Fruit fly (Drosophila melanogaster) whole organism, embryonic: ENCODE measurements around the gene CG1416.

Experiments
- Abd-B ChIP-seq: fragments of 200-800 bp; sonication (Bioruptor generic); optimal IDR thresholded peaks from 2 replicates; lab custom pipeline; 2018; ENCODE audit warnings: missing biosample characterization, mild to moderate bottlenecking, missing genetic modification characterization, moderate library complexity
- B-H2 ChIP-seq: fragments of 200-800 bp; sonication (Bioruptor generic); optimal IDR thresholded peaks from 2 replicates; lab custom pipeline; 2018; ENCODE audit warnings: missing biosample characterization, mild to moderate bottlenecking, missing genetic modification characterization
- BtbVII ChIP-seq: fragments of 200-800 bp; sonication (Bioruptor generic); optimal IDR thresholded peaks from 3 replicates; lab custom pipeline; 2017; ENCODE audit warnings: missing biosample characterization, mild to moderate bottlenecking, missing genetic modification characterization
- CG10147 ChIP-seq: fragments of 200-800 bp; sonication (Bioruptor generic); optimal IDR thresholded peaks from 2 replicates; lab custom pipeline; 2019; ENCODE audit warnings: missing biosample characterization, mild to moderate bottlenecking, missing genetic modification characterization, moderate library complexity
- CG10274 ChIP-seq: fragments of 200-800 bp; sonication (Bioruptor generic); optimal IDR thresholded peaks from 3 replicates; lab custom pipeline; 2017; ENCODE audit warnings: missing biosample characterization, mild to moderate bottlenecking, missing genetic modification characterization
- CG10431 ChIP-seq: fragments of 200-800 bp; sonication (Bioruptor generic); optimal IDR thresholded peaks from 3 replicates; lab custom pipeline; 2018; ENCODE audit warnings: missing biosample characterization, mild to moderate bottlenecking, missing genetic modification characterization
- CG11398 ChIP-seq: fragments of 200-800 bp; sonication (Bioruptor generic); optimal IDR thresholded peaks from 2 replicates; lab custom pipeline; 2016; ENCODE audit warnings: missing biosample characterization, missing genetic modification characterization
- CG12219 ChIP-seq: fragments of 200-800 bp; sonication (Bioruptor generic); optimal IDR thresholded peaks from 3 replicates; lab custom pipeline; 2018; ENCODE audit warnings: missing biosample characterization, mild to moderate bottlenecking, missing genetic modification characterization
- CG13123 ChIP-seq: fragments of 200-800 bp; sonication (Bioruptor generic); optimal IDR thresholded peaks from 2 replicates; lab custom pipeline; 2016; ENCODE audit warnings: missing biosample characterization, missing genetic modification characterization
- CG13624 ChIP-seq: fragments of 200-800 bp; sonication (Bioruptor generic); optimal IDR thresholded peaks from 2 replicates; lab custom pipeline; 2016; ENCODE audit warnings: missing biosample characterization, missing genetic modification characterization
- CG14050 ChIP-seq: fragments of 200-800 bp; sonication (Bioruptor generic); IDR thresholded peaks from 3 replicates; pipeline ENCODE4 v1.3.6; 2022; ENCODE audit warnings: missing biosample characterization, missing genetic modification characterization
- CG14710 ChIP-seq: fragments of 200-800 bp; sonication (Bioruptor generic); optimal IDR thresholded peaks from 3 replicates; lab custom pipeline; 2019; ENCODE audit warnings: missing biosample characterization, mild to moderate bottlenecking, missing genetic modification characterization, moderate library complexity
- CG18262 ChIP-seq: fragments of 200-800 bp; optimal IDR thresholded peaks from 3 replicates; lab custom pipeline; 2019; ENCODE audit warnings: missing biosample characterization, mild to moderate bottlenecking, missing genetic modification characterization, moderate library complexity
- CG2116 ChIP-seq: fragments of 200-800 bp; sonication (Bioruptor generic); optimal IDR thresholded peaks from 3 replicates; lab custom pipeline; 2018; ENCODE audit warnings: missing biosample characterization, mild to moderate bottlenecking, missing genetic modification characterization
- CG2712 ChIP-seq: fragments of 200-800 bp; optimal IDR thresholded peaks from 3 replicates; lab custom pipeline; 2019; ENCODE audit warnings: missing biosample characterization, mild to moderate bottlenecking, missing genetic modification characterization, moderate library complexity
- CG2875 ChIP-seq: fragments of 200-800 bp; sonication (Bioruptor generic); optimal IDR thresholded peaks from 2 replicates; lab custom pipeline; 2017; ENCODE audit warnings: missing biosample characterization, mild to moderate bottlenecking, missing genetic modification characterization, missing genetic modification reagents
- CG3065 ChIP-seq: fragments of 200-800 bp; sonication (Bioruptor generic); optimal IDR thresholded peaks from 2 replicates; lab custom pipeline; 2016; ENCODE audit warnings: missing biosample characterization, missing genetic modification characterization
- CG34422 ChIP-seq: fragments of 200-800 bp; sonication (Bioruptor generic); IDR thresholded peaks from 3 replicates; pipeline ENCODE4 v1.3.6; 2022; ENCODE audit warnings: missing biosample characterization, missing genetic modification characterization
- CG4404 ChIP-seq: fragments of 200-800 bp; sonication (Bioruptor generic); IDR thresholded peaks from 2 replicates; pipeline ENCODE4 v1.3.6; 2022; ENCODE audit warnings: missing biosample characterization, missing genetic modification characterization
- CG4707 ChIP-seq: fragments of 200-800 bp; sonication (Bioruptor generic); optimal IDR thresholded peaks from 2 replicates; lab custom pipeline; 2018; ENCODE audit warnings: missing biosample characterization, mild to moderate bottlenecking, missing genetic modification characterization, moderate library complexity
- CG6272 ChIP-seq: fragments of 200-800 bp; sonication (Bioruptor generic); IDR thresholded peaks from 2 replicates; pipeline ENCODE4 v1.3.6; 2022; ENCODE audit warnings: missing biosample characterization, missing genetic modification characterization
- CG6654 ChIP-seq: fragments of 200-800 bp; sonication (Bioruptor generic); optimal IDR thresholded peaks from 2 replicates; lab custom pipeline; 2017; ENCODE audit warnings: missing biosample characterization, mild to moderate bottlenecking, missing genetic modification characterization
- CG9437 ChIP-seq: fragments of 200-800 bp; sonication (Bioruptor generic); optimal IDR thresholded peaks from 2 replicates; lab custom pipeline; 2018; ENCODE audit warnings: missing biosample characterization, mild to moderate bottlenecking, missing genetic modification characterization
- CG9727 ChIP-seq: fragments of 200-800 bp; sonication (Bioruptor generic); optimal IDR thresholded peaks from 3 replicates; lab custom pipeline; 2017; ENCODE audit warnings: missing biosample characterization, mild to moderate bottlenecking, missing genetic modification characterization
- CHES-1-like ChIP-seq: fragments of 200-800 bp; sonication (Bioruptor generic); optimal IDR thresholded peaks from 2 replicates; lab custom pipeline; 2016; ENCODE audit warnings: missing biosample characterization, missing genetic modification characterization
- Chrac-16 ChIP-seq: fragments of 200-800 bp; sonication (Bioruptor generic); optimal IDR thresholded peaks from 3 replicates; lab custom pipeline; 2016; ENCODE audit warnings: missing biosample characterization, missing genetic modification characterization
- Drgx ChIP-seq: fragments of 200-800 bp; sonication (Bioruptor generic); IDR thresholded peaks from 2 replicates; pipeline ENCODE4 v1.3.6; 2022; ENCODE audit warnings: missing biosample characterization, missing genetic modification characterization
- E2f2 ChIP-seq: fragments of 200-800 bp; sonication (Bioruptor generic); IDR thresholded peaks from 2 replicates; pipeline ENCODE4 v1.3.6; 2022; ENCODE audit warnings: missing biosample characterization, missing genetic modification characterization
- Fer2 ChIP-seq: fragments of 200-800 bp; sonication (Bioruptor generic); optimal IDR thresholded peaks from 2 replicates; lab custom pipeline; 2018; ENCODE audit warnings: missing biosample characterization, mild to moderate bottlenecking, missing genetic modification characterization, moderate library complexity
- HLH4C ChIP-seq: fragments of 200-800 bp; sonication (Bioruptor generic); IDR thresholded peaks from 3 replicates; pipeline ENCODE4 v1.3.6; 2022; ENCODE audit warnings: missing biosample characterization, missing genetic modification characterization; ENCODE audit not compliant: partially characterized antibody
- Lpt ChIP-seq: fragments of >200 bp; optimal IDR thresholded peaks from 2 replicates; lab custom pipeline; 2018; ENCODE audit warnings: missing biosample characterization, missing genetic modification characterization
- NC2α ChIP-seq: fragments of 200-800 bp; sonication (Bioruptor generic); optimal IDR thresholded peaks from 2 replicates; lab custom pipeline; 2016; ENCODE audit warnings: missing biosample characterization, missing genetic modification characterization
- Nf-YA ChIP-seq: fragments of 200-800 bp; sonication (Bioruptor generic); IDR thresholded peaks from 2 replicates; pipeline ENCODE4 v1.3.6; 2022; ENCODE audit warnings: missing biosample characterization, missing genetic modification characterization
- Pdp1 ChIP-seq, 2 experiments: fragments of 200-800 bp; sonication (Bioruptor generic); optimal IDR thresholded peaks; 3 replicates each; lab custom pipeline; 2016; ENCODE audit warnings: missing biosample characterization in 2 of 2, missing genetic modification characterization in 2 of 2, mild to moderate bottlenecking in 1 of 2, moderate library complexity in 1 of 2
- Six4 ChIP-seq: fragments of 200-800 bp; sonication (Bioruptor generic); optimal IDR thresholded peaks from 2 replicates; lab custom pipeline; 2016; ENCODE audit warnings: missing biosample characterization, missing genetic modification characterization
- Sry-δ ChIP-seq: fragments of 200-800 bp; sonication (Bioruptor generic); optimal IDR thresholded peaks from 2 replicates; lab custom pipeline; 2016; ENCODE audit warnings: missing biosample characterization, missing genetic modification characterization
- br ChIP-seq: fragments of >200 bp; optimal IDR thresholded peaks from 2 replicates; lab custom pipeline; 2017
- btn ChIP-seq: fragments of 200-800 bp; sonication (Bioruptor generic); optimal IDR thresholded peaks from 2 replicates; lab custom pipeline; 2016; ENCODE audit warnings: missing biosample characterization, missing genetic modification characterization
- chm ChIP-seq: fragments of 200-800 bp; sonication (Bioruptor generic); IDR thresholded peaks from 2 replicates; pipeline ENCODE4 v1.3.6; 2022; ENCODE audit warnings: missing biosample characterization, missing genetic modification characterization
- crc ChIP-seq: fragments of 200-800 bp; sonication (Bioruptor generic); optimal IDR thresholded peaks from 2 replicates; lab custom pipeline; 2016; ENCODE audit warnings: missing biosample characterization, missing genetic modification characterization
- gcm2 ChIP-seq: fragments of 200-800 bp; sonication (Bioruptor generic); optimal IDR thresholded peaks from 2 replicates; lab custom pipeline; 2016; ENCODE audit warnings: missing biosample characterization, missing genetic modification characterization
- gfzf ChIP-seq: fragments of 200-800 bp; sonication (Bioruptor generic); optimal IDR thresholded peaks from 2 replicates; lab custom pipeline; 2016; ENCODE audit warnings: missing biosample characterization, mild to moderate bottlenecking, missing genetic modification characterization, moderate library complexity
- jigr1 ChIP-seq: fragments of 200-800 bp; sonication (Bioruptor generic); IDR thresholded peaks from 3 replicates; pipeline ENCODE4 v1.3.6; 2022; ENCODE audit warnings: missing biosample characterization, missing genetic modification characterization
- mam ChIP-seq: fragments of 200-800 bp; sonication (Bioruptor generic); optimal IDR thresholded peaks from 3 replicates; lab custom pipeline; 2016; ENCODE audit warnings: missing biosample characterization, missing genetic modification characterization
- pfk ChIP-seq: fragments of 200-800 bp; sonication (Bioruptor generic); optimal IDR thresholded peaks from 2 replicates; lab custom pipeline; 2018; ENCODE audit warnings: missing biosample characterization, mild to moderate bottlenecking, missing genetic modification characterization, moderate library complexity
- psq ChIP-seq: fragments of 200-800 bp; sonication (Bioruptor generic); optimal IDR thresholded peaks from 2 replicates; lab custom pipeline; 2017; ENCODE audit warnings: missing biosample characterization, missing genetic modification characterization
- salm ChIP-seq: fragments of 200-800 bp; sonication (Bioruptor generic); optimal IDR thresholded peaks from 2 replicates; lab custom pipeline; 2018; ENCODE audit warnings: missing biosample characterization, mild to moderate bottlenecking, missing genetic modification characterization
- shn ChIP-seq: fragments of 200-800 bp; sonication (Bioruptor generic); optimal IDR thresholded peaks from 3 replicates; lab custom pipeline; 2016; ENCODE audit warnings: missing biosample characterization, missing genetic modification characterization
- ssp ChIP-seq: fragments of 200-800 bp; sonication (Bioruptor generic); IDR thresholded peaks from 2 replicates; pipeline ENCODE4 v1.3.6; 2022; ENCODE audit warnings: missing biosample characterization, missing genetic modification characterization
- tap ChIP-seq: fragments of 200-800 bp; optimal IDR thresholded peaks from 3 replicates; lab custom pipeline; 2019; ENCODE audit warnings: missing biosample characterization, mild to moderate bottlenecking, missing genetic modification characterization, moderate library complexity
- zf30C ChIP-seq: fragments of 200-800 bp; sonication (Bioruptor generic); optimal IDR thresholded peaks from 3 replicates; lab custom pipeline; 2018; ENCODE audit warnings: missing biosample characterization, mild to moderate bottlenecking, missing genetic modification characterization
- zfh1 ChIP-seq: fragments of 200-800 bp; sonication (Bioruptor generic); IDR thresholded peaks from 3 replicates; pipeline ENCODE4 v1.3.6; 2022; ENCODE audit warnings: missing biosample characterization, missing genetic modification characterization

Gene CG1416

DNA sequence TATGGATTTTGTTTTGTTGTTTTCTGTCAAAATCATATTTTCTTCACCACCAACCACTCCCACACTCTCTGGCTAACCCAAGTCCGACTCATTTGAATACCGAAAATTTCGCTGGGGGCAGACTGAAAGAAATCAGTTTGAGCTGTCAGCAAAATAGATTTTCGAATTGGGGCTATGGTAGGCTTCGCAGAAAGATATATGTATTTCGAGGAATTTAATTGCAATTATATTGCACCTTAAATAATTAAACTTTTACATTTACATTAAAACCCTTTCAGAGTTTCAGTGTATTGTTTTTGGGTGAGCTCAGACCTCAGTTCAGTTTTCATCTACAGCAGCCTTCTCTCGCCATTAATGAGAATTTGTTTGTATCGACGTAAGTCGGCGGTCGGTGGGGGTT lies 29.2 kb downstream of the CG1416 start (continued):
- TF ChIP-seq E2f2 (GFP tag; lab: Robert Waterston, UW) (0 out of 2 replicates have a peak, but pooled peaks have one; percentile 27), tap (peak; percentile 30), CG13123 (GFP tag; lab: Kevin White, UChicago) (no peak), Pdp1 (GFP tag; optimal IDR thresholded peaks at IDR 0.05; lab: Kevin White, UChicago) (peak in 1 of 2 experiments; percentile 16), shn (peak; percentile 17), mam (GFP tag; lab: Kevin White, UChicago) (peak; percentile 57), Lpt (GFP tag; lab: Kevin White, UChicago) (no peak), NC2α (GFP tag; lab: Kevin White, UChicago) (no peak), CHES-1-like (GFP tag; lab: Kevin White, UChicago) (peak; percentile 24), Fer2 (tag; lab: Kevin White, UChicago) (no peak), Drgx (GFP tag; lab: Robert Waterston, UW) (no peak), ssp (GFP tag; lab: Robert Waterston, UW) (0 out of 2 replicates have a peak, but pooled peaks have one; percentile 25), crc (GFP tag; lab: Kevin White, UChicago) (peak; percentile 3), CG34422 (peak; percentile 50; the same call in 1 of the 3 replicates), pfk (no peak), Six4 (GFP tag; lab: Kevin White, UChicago) (peak; percentile 6), Nf-YA (GFP tag; lab: Robert Waterston, UW) (peak; percentile 47; the same call in 1 of the 2 replicates), CG6654 (no peak), CG10431 (GFP tag; lab: Kevin White, UChicago) (no peak), CG2875 (peak; percentile 23), CG9727 (GFP tag; lab: Kevin White, UChicago) (peak; percentile 61), CG18262 (tag; lab: Kevin White, UChicago) (peak; percentile 62), CG4404 (GFP tag; lab: Robert Waterston, UW) (no peak), CG14710 (tag; lab: Kevin White, UChicago) (peak; percentile 24), CG10147 (GFP tag; lab: Kevin White, UChicago) (peak; percentile 20), CG3065 (GFP tag; lab: Kevin White, UChicago) (no peak), CG10274 (no peak), gcm2 (GFP tag; lab: Kevin White, UChicago) (no peak), psq (GFP tag; lab: Kevin White, UChicago) (no peak), BtbVII (GFP tag; lab: Kevin White, UChicago) (no peak), zf30C (GFP tag; lab: Kevin White, UChicago) (peak; percentile 34), salm (tag; lab: Kevin White, UChicago) (no peak), zfh1 (peak; percentile 73; the same call in 2 of the 3 replicates), CG2712 (tag; lab: Kevin White, UChicago) (peak; percentile 56), Sry-δ (GFP tag; lab: Kevin White, UChicago) (no peak), chm (GFP tag; lab: Robert Waterston, UW) (peak; percentile 33; the same call in 1 of the 2 replicates), CG11398 (no peak), HLH4C (GFP tag; lab: Robert Waterston, UW) (no peak), CG6272 (0 out of 2 replicates have a peak, but pooled peaks have one; percentile 28), Abd-B (GFP tag; lab: Kevin White, UChicago) (no peak), B-H2 (no peak), br (no peak), CG13624 (GFP tag; lab: Kevin White, UChicago) (peak; percentile 65), jigr1 (GFP tag; lab: Robert Waterston, UW) (no peak), gfzf (no peak), CG14050 (peak; percentile 34; the same call in 1 of the 3 replicates), btn (no peak), CG4707 (GFP tag; lab: Kevin White, UChicago) (no peak), CG9437 (GFP tag; lab: Kevin White, UChicago) (no peak), CG12219 (GFP tag; lab: Kevin White, UChicago) (peak; percentile 44), Chrac-16 (GFP tag; lab: Kevin White, UChicago) (peak; percentile 32), CG2116 (GFP tag; lab: Kevin White, UChicago) (no peak)
